Worm (Caenorhabditis elegans) whole organism, L2 larva: ENCODE results near the gene acs-22.
A peak's percentile ranks its signal among the peaks of the same experiment; 100 is the strongest.

ENCODE experiments used
- C34F6.9 ChIP-seq: fragments of 150-350 bp; optimal IDR thresholded peaks from 2 replicates; lab custom pipeline; 2014; ENCODE audit warnings: missing biosample characterization, missing genetic modification characterization
- F13H6.1 ChIP-seq: sonication (generic microtip); optimal IDR thresholded peaks from 2 replicates; lab custom pipeline; 2016; ENCODE audit warnings: missing genetic modification characterization, missing compliant biosample characterization
- R02D3.7 ChIP-seq: fragments of 150-350 bp; optimal IDR thresholded peaks from 2 replicates; lab custom pipeline; 2014; ENCODE audit warnings: missing biosample characterization, missing genetic modification characterization
- Y55F3AM.14 ChIP-seq: fragments of 200-800 bp; sonication (Bioruptor generic); optimal IDR thresholded peaks from 2 replicates; lab custom pipeline; 2018; ENCODE audit warnings: mild to moderate bottlenecking, missing genetic modification characterization, missing compliant biosample characterization
- ZK546.5 ChIP-seq: sonication (generic microtip); optimal IDR thresholded peaks from 2 replicates; lab custom pipeline; 2017; ENCODE audit warnings: missing biosample characterization, missing genetic modification characterization
- alr-1 ChIP-seq: fragments of 150-350 bp; optimal IDR thresholded peaks from 2 replicates; lab custom pipeline; 2014; ENCODE audit warnings: missing biosample characterization, missing genetic modification characterization
- ama-1 ChIP-seq: fragments of 150-350 bp; optimal IDR thresholded peaks from 2 replicates; lab custom pipeline; 2018; ENCODE audit warnings: inconsistent platforms
- blmp-1 ChIP-seq: sonication (generic microtip); optimal IDR thresholded peaks from 2 replicates; lab custom pipeline; 2017; ENCODE audit warnings: missing genetic modification characterization, mild to moderate bottlenecking, missing compliant biosample characterization, antibody characterized with exemption, moderate library complexity; ENCODE audit not compliant: insufficient read depth
- ceh-82 ChIP-seq: fragments of 150-350 bp; optimal IDR thresholded peaks from 2 replicates; lab custom pipeline; 2014; ENCODE audit warnings: missing biosample characterization, missing genetic modification characterization
- dmd-4 ChIP-seq: sonication (generic microtip); optimal IDR thresholded peaks from 2 replicates; lab custom pipeline; 2017; ENCODE audit warnings: missing biosample characterization, missing genetic modification characterization
- egl-27 ChIP-seq: sonication (generic microtip); optimal IDR thresholded peaks from 3 replicates; lab custom pipeline; 2017; ENCODE audit warnings: missing biosample characterization, missing genetic modification reagents, missing genetic modification characterization
- elt-1 ChIP-seq: fragments of 150-350 bp; optimal IDR thresholded peaks from 2 replicates; lab custom pipeline; 2014; ENCODE audit warnings: missing biosample characterization, missing genetic modification characterization
- fos-1 ChIP-seq: fragments of 150-350 bp; optimal IDR thresholded peaks from 2 replicates; lab custom pipeline; 2014; ENCODE audit warnings: missing biosample characterization, missing genetic modification characterization
- gmeb-1 ChIP-seq: fragments of 150-350 bp; optimal IDR thresholded peaks from 2 replicates; lab custom pipeline; 2014; ENCODE audit warnings: missing biosample characterization, missing genetic modification characterization
- lin-11 ChIP-seq: fragments of 150-350 bp; sonication (generic microtip); optimal IDR thresholded peaks from 2 replicates; lab custom pipeline; 2014; ENCODE audit warnings: missing biosample characterization, missing genetic modification characterization, inconsistent platforms, mixed read lengths
- lin-13 ChIP-seq: fragments of 150-350 bp; optimal IDR thresholded peaks from 2 replicates; lab custom pipeline; 2014; ENCODE audit warnings: missing biosample characterization, missing genetic modification reagents, missing genetic modification characterization
- lin-39 ChIP-seq: fragments of 150-350 bp; optimal IDR thresholded peaks from 2 replicates; lab custom pipeline; 2014; ENCODE audit warnings: missing biosample characterization, missing genetic modification reagents, missing genetic modification characterization
- lsy-2 ChIP-seq, 2 experiments: fragments of 150-350 bp in 1 of 2; sonication (generic microtip) in 1 of 2; optimal IDR thresholded peaks; 2 replicates each; lab custom pipeline; 2014 to 2017; ENCODE audit warnings: missing biosample characterization in 2 of 2, missing genetic modification characterization in 2 of 2
- mab-5 ChIP-seq: fragments of 150-350 bp; optimal IDR thresholded peaks from 2 replicates; lab custom pipeline; 2014; ENCODE audit warnings: missing biosample characterization, missing genetic modification characterization
- mbf-1 ChIP-seq: sonication (generic microtip); optimal IDR thresholded peaks from 2 replicates; lab custom pipeline; 2017; ENCODE audit warnings: missing biosample characterization, missing genetic modification characterization
- nhr-10 ChIP-seq: sonication (generic microtip); optimal IDR thresholded peaks from 2 replicates; lab custom pipeline; 2017; ENCODE audit warnings: missing biosample characterization, missing genetic modification characterization
- nhr-11 ChIP-seq: fragments of 150-350 bp; optimal IDR thresholded peaks from 2 replicates; lab custom pipeline; 2014; ENCODE audit warnings: missing biosample characterization, missing genetic modification characterization
- nhr-12 ChIP-seq: fragments of 150-350 bp; optimal IDR thresholded peaks from 2 replicates; lab custom pipeline; 2014; ENCODE audit warnings: missing biosample characterization, missing genetic modification characterization
- nhr-21 ChIP-seq: fragments of 150-350 bp; optimal IDR thresholded peaks from 2 replicates; lab custom pipeline; 2014; ENCODE audit warnings: missing biosample characterization, missing genetic modification characterization
- nhr-23 ChIP-seq: fragments of 150-350 bp; optimal IDR thresholded peaks from 2 replicates; lab custom pipeline; 2014; ENCODE audit warnings: missing biosample characterization, missing genetic modification reagents, missing genetic modification characterization
- nhr-237 ChIP-seq: fragments of 150-350 bp; optimal IDR thresholded peaks from 2 replicates; lab custom pipeline; 2014; ENCODE audit warnings: missing biosample characterization, missing genetic modification characterization
- nhr-6 ChIP-seq: fragments of 150-350 bp; optimal IDR thresholded peaks from 2 replicates; lab custom pipeline; 2014; ENCODE audit warnings: missing biosample characterization, missing genetic modification characterization
- nhr-77 ChIP-seq: fragments of 150-350 bp; optimal IDR thresholded peaks from 2 replicates; lab custom pipeline; 2014; ENCODE audit warnings: missing biosample characterization, missing genetic modification characterization
- sem-4 ChIP-seq: fragments of 150-350 bp; optimal IDR thresholded peaks from 2 replicates; lab custom pipeline; 2014; ENCODE audit warnings: missing biosample characterization, missing genetic modification reagents, missing genetic modification characterization
- sma-3 ChIP-seq: sonication (generic microtip); optimal IDR thresholded peaks from 2 replicates; lab custom pipeline; 2016; ENCODE audit warnings: missing genetic modification reagents, missing genetic modification characterization, missing compliant biosample characterization
- sma-9 ChIP-seq, 2 experiments: fragments of 150-350 bp in 1 of 2; sonication (generic microtip) in 1 of 2; optimal IDR thresholded peaks; 2 replicates each; lab custom pipeline; 2014 to 2016; ENCODE audit warnings: missing genetic modification characterization in 2 of 2, mild to moderate bottlenecking in 1 of 2, missing biosample characterization in 1 of 2, missing compliant biosample characterization in 1 of 2, missing genetic modification reagents in 1 of 2, moderate library complexity in 1 of 2
- snpc-4 ChIP-seq: fragments of 150-350 bp; optimal IDR thresholded peaks from 2 replicates; lab custom pipeline; 2014; ENCODE audit warnings: missing biosample characterization, missing genetic modification characterization
- unc-39 ChIP-seq: fragments of 150-350 bp; optimal IDR thresholded peaks from 2 replicates; lab custom pipeline; 2014; ENCODE audit warnings: missing biosample characterization, missing genetic modification characterization
- unc-55 ChIP-seq: fragments of 150-350 bp; sonication (generic microtip); optimal IDR thresholded peaks from 3 replicates; lab custom pipeline; 2014; ENCODE audit warnings: missing biosample characterization, missing genetic modification reagents, missing genetic modification characterization
- unc-62 ChIP-seq: fragments of 150-350 bp; optimal IDR thresholded peaks from 2 replicates; lab custom pipeline; 2014; ENCODE audit warnings: missing biosample characterization, missing genetic modification reagents, missing genetic modification characterization
- zag-1 ChIP-seq: fragments of 150-350 bp; optimal IDR thresholded peaks from 2 replicates; lab custom pipeline; 2014; ENCODE audit warnings: missing biosample characterization, missing genetic modification characterization
- ztf-1 ChIP-seq: fragments of 200-800 bp; sonication (Bioruptor generic); conservative IDR thresholded peaks from 2 replicates; pipeline ENCODE4 v1.3.6; 2022; ENCODE audit warnings: missing genetic modification characterization, missing compliant biosample characterization
- ztf-11 ChIP-seq: sonication (generic microtip); optimal IDR thresholded peaks from 2 replicates; lab custom pipeline; 2017; ENCODE audit warnings: missing biosample characterization, missing genetic modification characterization
- ztf-4 ChIP-seq: fragments of 150-350 bp; optimal IDR thresholded peaks from 2 replicates; lab custom pipeline; 2014; ENCODE audit warnings: missing biosample characterization, missing genetic modification characterization

The acs-22 gene

ce11 chrX:8940059-8940458, 9.1 kb downstream of the acs-22 start, which contains the start of gene dylt-2:
dylt-2 (minus strand) TSS chrX:8940159.
- peak; percentile 29 for TF ChIP-seq lin-11 (tag; lab: Kevin White, UChicago)
- TF ChIP-seq nhr-6 (tag; lab: Kevin White, UChicago) = no peak
- no peak for TF ChIP-seq elt-1 (tag; lab: Kevin White, UChicago)
- TF ChIP-seq egl-27 = no peak
- TF ChIP-seq unc-55 = no peak
- no peak for TF ChIP-seq nhr-10

ce11 chrX:8944078-8944477, 13.1 kb downstream of the acs-22 start:
- TF ChIP-seq lin-11 (tag; lab: Kevin White, UChicago) (no peak), mab-5 (no peak), blmp-1 (tag; lab: Kevin White, UChicago) (no peak), nhr-21 (tag; lab: Kevin White, UChicago) (no peak), lin-39 (tag; lab: Kevin White, UChicago) (no peak), unc-39 (tag; lab: Kevin White, UChicago) (no peak), sma-9 (GFP tag; optimal IDR thresholded peaks at IDR 0.05; lab: Kevin White, UChicago) (peak; percentile 22), sma-9 (tag; optimal IDR thresholded peaks at IDR 0.05; lab: Kevin White, UChicago) (no peak), alr-1 (no peak), ztf-4 (tag; lab: Kevin White, UChicago) (no peak), gmeb-1 (tag; lab: Kevin White, UChicago) (peak; percentile 23), nhr-10 (no peak), dmd-4 (no peak), F13H6.1 (tag; lab: Kevin White, UChicago) (no peak), sma-3 (no peak), nhr-23 (no peak), unc-62 (GFP tag; lab: Kevin White, UChicago) (no peak), nhr-77 (tag; lab: Kevin White, UChicago) (no peak)

- no peak for TF ChIP-seq ztf-11 (tag; lab: Kevin White, UChicago)
- no peak for TF ChIP-seq sma-3
- no peak for TF ChIP-seq lin-39 (tag; lab: Kevin White, UChicago)
- no peak for TF ChIP-seq alr-1
- TF ChIP-seq unc-55 = no peak
- TF ChIP-seq mbf-1 (tag; lab: Kevin White, UChicago) = no peak
- TF ChIP-seq zag-1 (tag; lab: Kevin White, UChicago) = no peak
- TF ChIP-seq sem-4 (tag; lab: Kevin White, UChicago) = no peak
- TF ChIP-seq nhr-10 = no peak
- no peak for TF ChIP-seq mab-5
- TF ChIP-seq ztf-4 (tag; lab: Kevin White, UChicago) = no peak
- TF ChIP-seq unc-62 (GFP tag; lab: Kevin White, UChicago) = no peak
- TF ChIP-seq nhr-12 = no peak
- TF ChIP-seq egl-27 = no peak
- TF ChIP-seq nhr-6 (tag; lab: Kevin White, UChicago) = no peak
- no peak for TF ChIP-seq lin-13 (GFP tag; lab: Kevin White, UChicago)
- no peak for TF ChIP-seq nhr-11 (tag; lab: Kevin White, UChicago)
- TF ChIP-seq unc-39 (tag; lab: Kevin White, UChicago) = no peak
- no peak for TF ChIP-seq gmeb-1 (tag; lab: Kevin White, UChicago)
- no peak for TF ChIP-seq ZK546.5 (tag; lab: Kevin White, UChicago)
Measured at ce11 chrX:8945011-8945410, 14.0 kb downstream of the acs-22 start.

ce11 chrX:8950507-8951028, 19.6 kb downstream of the acs-22 start, which contains the start of gene trk-1:
trk-1 (minus strand) TSS chrX:8950978.
- TF ChIP-seq C34F6.9 (tag; lab: Kevin White, UChicago) (no peak), nhr-23 (no peak), nhr-6 (tag; lab: Kevin White, UChicago) (no peak), ZK546.5 (tag; lab: Kevin White, UChicago) (no peak)
- TF ChIP-seq, all 48 proteins: peak for 0

ce11 chrX:8952007-8952406, 21.0 kb downstream of the acs-22 start:
- TF ChIP-seq Y55F3AM.14 = peak; percentile 18
- no peak for TF ChIP-seq ama-1 (lab: Kevin White, UChicago)
- no peak for TF ChIP-seq dmd-4
- TF ChIP-seq fos-1 = no peak
- no peak for TF ChIP-seq gmeb-1 (tag; lab: Kevin White, UChicago)
- TF ChIP-seq R02D3.7 (tag; lab: Kevin White, UChicago) = no peak
- TF ChIP-seq blmp-1 (tag; lab: Kevin White, UChicago) = no peak
- TF ChIP-seq sma-9 (GFP tag; optimal IDR thresholded peaks at IDR 0.05; lab: Kevin White, UChicago) = no peak
- no peak for TF ChIP-seq sma-9 (tag; optimal IDR thresholded peaks at IDR 0.05; lab: Kevin White, UChicago)
- TF ChIP-seq lin-13 (GFP tag; lab: Kevin White, UChicago) = no peak
- TF ChIP-seq unc-55 = peak; percentile 47
- no peak for TF ChIP-seq unc-62 (GFP tag; lab: Kevin White, UChicago)
- no peak for TF ChIP-seq mbf-1 (tag; lab: Kevin White, UChicago)
- TF ChIP-seq ceh-82 = no peak
- no peak for TF ChIP-seq nhr-237 (tag; lab: Kevin White, UChicago)
- TF ChIP-seq snpc-4 (tag; lab: Kevin White, UChicago) = peak; percentile 8
- TF ChIP-seq F13H6.1 (tag; lab: Kevin White, UChicago) = peak; percentile 6
- peak in 1 of 2 experiments; percentile 15 for TF ChIP-seq lsy-2 (tag; optimal IDR thresholded peaks at IDR 0.05; lab: Kevin White, UChicago)
- no peak for TF ChIP-seq ztf-1 (GFP tag; lab: Robert Waterston, UW)
- no peak for TF ChIP-seq ZK546.5 (tag; lab: Kevin White, UChicago)
- TF ChIP-seq, all 48 proteins: peak for 5
